Fruit fly (Drosophila melanogaster): ENCODE results near the gene CG32369.

- TF ChIP-seq CG8478 (optimal IDR thresholded peaks at IDR 0.05), result no peak
- no peak for TF ChIP-seq CTCF (optimal IDR thresholded peaks at IDR 0.05)
Observed at dm6 chr3L:7772160-7772798, 37.3 kb downstream of the CG32369 start.
